Worm (Caenorhabditis elegans): ENCODE data around the gene cogc-2.

- TF ChIP-seq unc-62 (GFP tag; optimal IDR thresholded peaks at IDR 0.05 in 1 of 2) (no peak), unc-62 (tag; optimal IDR thresholded peaks at IDR 0.05) (no peak), lin-13 (GFP tag; optimal IDR thresholded peaks at IDR 0.05) (peak; percentile 12)
Measured at ce11 chrIV:7049672-7050206, 10.4 kb upstream of the cogc-2 start, which contains the start of gene nhr-105.
